Fruit fly (Drosophila melanogaster): ENCODE data around the gene CG43084.

DNA sequence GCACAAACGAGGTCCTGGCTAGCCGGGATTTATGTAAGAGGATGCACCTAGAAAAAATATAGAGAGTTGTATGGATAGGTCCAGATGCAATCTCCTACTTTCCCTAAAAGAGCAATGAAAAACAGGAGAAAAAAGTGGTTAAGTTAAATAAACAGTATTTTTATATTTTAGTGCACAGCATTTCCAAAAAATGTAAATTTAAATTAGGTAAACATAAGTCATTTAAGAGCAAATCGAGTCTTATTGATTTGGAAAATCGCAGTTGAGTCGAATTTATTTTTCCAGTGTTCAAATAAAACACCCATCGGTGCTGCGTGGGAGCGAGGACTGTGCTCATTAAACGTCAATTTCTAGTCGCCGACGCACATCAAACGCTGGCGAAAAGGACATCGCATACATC is 15.1 kb downstream of the CG43084 start:
- no peak for TF ChIP-seq Ada2b (GFP tag; IDR thresholded peaks at IDR 0.05)
- TF ChIP-seq CG7745 (tag; optimal IDR thresholded peaks at IDR 0.05), result no peak
- no peak for TF ChIP-seq Atf3 (GFP tag; optimal IDR thresholded peaks at IDR 0.05)
- no peak for TF ChIP-seq CG10565 (GFP tag; optimal IDR thresholded peaks at IDR 0.05)
- no peak for TF ChIP-seq CG8359 (GFP tag; optimal IDR thresholded peaks at IDR 0.05; ENCODE audit: borderline replicate concordance)
- no peak for TF ChIP-seq Drgx (GFP tag; IDR thresholded peaks at IDR 0.05)

Measured in whole organism, embryonic.